Worm (Caenorhabditis elegans) whole organism, midembryonic: ENCODE results near the gene fbxa-63.

Experiments
- T22C8.4 ChIP-seq: fragments of 200-800 bp; sonication (Bioruptor generic); IDR thresholded peaks from 2 replicates; pipeline ENCODE4 v1.3.6; 2022; ENCODE audit warnings: missing genetic modification characterization, missing compliant biosample characterization
- tab-1 ChIP-seq: fragments of 200-800 bp; sonication (Bioruptor generic); IDR thresholded peaks from 2 replicates; pipeline ENCODE4 v1.3.6; 2022; ENCODE audit warnings: missing genetic modification characterization, missing compliant biosample characterization
- ztf-23 ChIP-seq: fragments of 200-800 bp; sonication (Bioruptor generic); IDR thresholded peaks from 2 replicates; pipeline ENCODE4 v1.3.6; 2022; ENCODE audit warnings: missing genetic modification reagents, missing genetic modification characterization, missing compliant biosample characterization

DNA sequence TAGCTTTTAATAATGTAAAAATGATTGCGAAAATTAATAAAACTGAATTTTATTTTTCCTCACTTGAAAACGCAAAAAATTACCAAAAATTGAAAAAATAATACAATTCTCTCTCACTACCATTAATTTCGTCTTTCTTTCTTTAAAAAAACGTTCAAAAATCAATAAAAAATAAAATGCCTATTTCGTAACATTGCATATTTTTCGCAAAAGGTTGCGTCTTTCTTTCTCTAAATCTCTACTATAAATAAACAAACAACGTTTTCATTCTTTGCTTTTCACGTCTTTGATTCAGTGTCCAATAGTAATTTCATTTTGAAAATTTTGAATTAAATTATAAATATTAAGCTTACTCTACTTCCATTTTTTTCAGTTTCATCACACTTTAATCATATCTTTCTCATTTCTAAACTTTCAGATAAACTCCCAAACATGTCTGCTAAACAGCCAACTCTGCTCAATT, 41.3 kb downstream of the fbxa-63 start, which contains the start of gene fbxa-37:
- no peak for TF ChIP-seq tab-1
- TF ChIP-seq T22C8.4 (GFP tag; lab: Robert Waterston, UW): no peak
- no peak for TF ChIP-seq ztf-23 (GFP tag; lab: Robert Waterston, UW)
